Worm (Caenorhabditis elegans) whole organism, L4/young adult: ENCODE measurements around the gene F47F2.3.

ENCODE experiments used
- W03F9.2 ChIP-seq: fragments of 150-350 bp; optimal IDR thresholded peaks from 2 replicates; lab custom pipeline; 2014; ENCODE audit warnings: missing biosample characterization, missing genetic modification characterization
- dao-5 ChIP-seq: sonication (generic microtip); optimal IDR thresholded peaks from 2 replicates; lab custom pipeline; 2016; ENCODE audit warnings: missing genotype, missing genetic modification characterization, moderate library complexity, missing compliant biosample characterization
- him-1 ChIP-seq: sonication (generic microtip); optimal IDR thresholded peaks from 2 replicates; lab custom pipeline; 2016; ENCODE audit warnings: missing genotype, missing genetic modification reagents, missing genetic modification characterization, missing compliant biosample characterization

Gene F47F2.3

ce11 chrX:3871578-3872234, 23.8 kb downstream of the F47F2.3 start:
- TF ChIP-seq dao-5 (no peak), W03F9.2 (tag; lab: Kevin White, UChicago) (no peak), him-1 (no peak)

- TF ChIP-seq dao-5 = no peak
- no peak for TF ChIP-seq him-1
- no peak for TF ChIP-seq W03F9.2 (tag; lab: Kevin White, UChicago)
Measured at ce11 chrX:3867760-3868159, 27.7 kb downstream of the F47F2.3 start.

ce11 chrX:3866197-3866596, 29.3 kb downstream of the F47F2.3 start:
- TF ChIP-seq dao-5 (no peak), him-1 (no peak), W03F9.2 (tag; lab: Kevin White, UChicago) (no peak)

- no peak for TF ChIP-seq W03F9.2 (tag; lab: Kevin White, UChicago)
- no peak for TF ChIP-seq dao-5
- TF ChIP-seq him-1 = no peak
Measured at ce11 chrX:3861294-3861693, 34.2 kb downstream of the F47F2.3 start.

ce11 chrX:3859449-3859848, 36.0 kb downstream of the F47F2.3 start:
- no peak for TF ChIP-seq dao-5
- TF ChIP-seq W03F9.2 (tag; lab: Kevin White, UChicago) = no peak
- no peak for TF ChIP-seq him-1

- no peak for TF ChIP-seq dao-5
- TF ChIP-seq him-1 = no peak
- TF ChIP-seq W03F9.2 (tag; lab: Kevin White, UChicago) = no peak
Measured at ce11 chrX:3858355-3858754, 37.1 kb downstream of the F47F2.3 start.

ce11 chrX:3857697-3858096, 37.8 kb downstream of the F47F2.3 start, which contains the start of gene ceh-18:
Gene ceh-18 (minus strand): TSS chrX:3857797.
- TF ChIP-seq W03F9.2 (tag; lab: Kevin White, UChicago) (no peak), dao-5 (no peak), him-1 (no peak)

- no peak for TF ChIP-seq dao-5
- no peak for TF ChIP-seq him-1
- TF ChIP-seq W03F9.2 (tag; lab: Kevin White, UChicago) = no peak
Measured at ce11 chrX:3855717-3856116, 39.8 kb downstream of the F47F2.3 start.

ce11 chrX:3853901-3854300, 41.6 kb downstream of the F47F2.3 start:
- TF ChIP-seq W03F9.2 (tag; lab: Kevin White, UChicago) (no peak), dao-5 (no peak), him-1 (no peak)
